Worm (Caenorhabditis elegans): ENCODE data around the gene acdh-11.

DNA sequence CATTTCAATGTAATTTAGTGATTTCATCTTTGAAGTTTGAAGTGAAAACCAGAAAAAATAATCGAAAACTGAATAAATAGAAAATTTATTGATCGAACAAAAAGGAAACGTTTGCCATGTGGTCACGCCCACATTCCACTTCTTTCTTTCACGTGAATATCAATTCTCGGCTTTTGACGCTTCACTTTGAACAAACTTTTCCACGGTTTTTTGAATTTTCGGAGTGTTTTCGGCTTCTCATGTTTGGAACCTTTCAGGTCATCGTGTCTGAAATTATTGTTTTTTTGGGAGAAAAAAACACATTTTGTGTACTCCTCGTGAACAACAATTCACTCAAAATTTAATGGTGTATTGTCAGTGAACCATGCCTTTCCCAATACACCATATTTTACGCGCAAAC is 13.1 kb upstream of the acdh-11 start, which contains the start of gene T21C12.8:
- TF ChIP-seq jun-1 (tag; optimal IDR thresholded peaks at IDR 0.05) = no peak
- TF ChIP-seq ama-1 (optimal IDR thresholded peaks at IDR 0.05) = no peak
- TF ChIP-seq nhr-11 (tag; optimal IDR thresholded peaks at IDR 0.05) = no peak
